Fruit fly (Drosophila melanogaster): ENCODE measurements around the gene CG42675.

CG42675 gene

DNA sequence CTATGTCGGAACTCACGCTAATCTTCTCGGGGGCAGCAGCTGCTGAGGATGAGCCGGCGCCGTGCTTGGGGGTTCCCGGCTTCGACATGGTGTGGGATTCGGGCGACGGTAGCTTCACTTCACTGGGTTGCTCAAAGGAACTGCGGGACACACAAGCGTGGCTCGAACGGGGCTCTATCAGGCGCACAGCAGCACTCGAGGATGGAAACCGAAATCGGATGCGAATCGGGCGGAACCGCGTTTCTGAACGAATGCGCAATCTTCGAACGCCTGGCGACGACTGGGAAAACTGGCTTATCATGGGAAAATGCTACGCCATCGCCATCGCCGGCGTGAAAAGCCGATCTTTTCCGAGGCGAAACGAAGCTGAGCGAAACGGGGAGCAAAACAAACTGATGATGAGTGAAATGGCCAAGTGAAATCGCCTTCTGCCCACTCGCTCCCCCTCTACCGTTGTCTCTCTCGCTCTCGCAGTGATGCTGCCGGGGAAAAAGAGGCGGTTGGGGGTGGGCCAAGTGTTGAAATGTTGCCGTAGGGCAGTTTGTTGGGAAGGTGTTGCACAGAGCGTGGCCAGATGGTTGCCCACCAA lies 41.7 kb upstream of the CG42675 start (continued):
- TF ChIP-seq esg (GFP tag; conservative IDR thresholded peaks at IDR 0.05) (no peak), gcm (GFP tag; optimal IDR thresholded peaks at IDR 0.05) (no peak), CG31224 (GFP tag; IDR thresholded peaks at IDR 0.05) (peak; percentile 70), scrt (GFP tag; optimal IDR thresholded peaks at IDR 0.05) (peak; percentile 42), CG1832 (GFP tag; optimal IDR thresholded peaks at IDR 0.05) (peak; percentile 30)

- TF ChIP-seq CG17328 (GFP tag; IDR thresholded peaks at IDR 0.05) (no peak), wdn (GFP tag; IDR thresholded peaks at IDR 0.05) (no peak), CG4820 (GFP tag; optimal IDR thresholded peaks at IDR 0.05) (no peak), CG16779 (GFP tag; IDR thresholded peaks at IDR 0.05) (no peak), CG7963 (GFP tag; IDR thresholded peaks at IDR 0.05; ENCODE audit: partially characterized antibody) (no peak), CG6791 (GFP tag; IDR thresholded peaks at IDR 0.05; ENCODE audit: partially characterized antibody) (peak; percentile 21; the same call in 1 of the 3 replicates), Abd-B (GFP tag; optimal IDR thresholded peaks at IDR 0.05) (no peak), tup (GFP tag; optimal IDR thresholded peaks at IDR 0.05) (no peak), caup (GFP tag; optimal IDR thresholded peaks at IDR 0.05; ENCODE audit: severe bottlenecking) (no peak), CG8478 (optimal IDR thresholded peaks at IDR 0.05) (peak; percentile 47), CG8924 (tag; optimal IDR thresholded peaks at IDR 0.05) (no peak), ind (GFP tag; optimal IDR thresholded peaks at IDR 0.05) (no peak), Lhr (GFP tag; optimal IDR thresholded peaks at IDR 0.05) (peak; percentile 27), CG15479 (GFP tag; optimal IDR thresholded peaks at IDR 0.05) (no peak), dimm (GFP tag; IDR thresholded peaks at IDR 0.05) (no peak), CG10431 (GFP tag; optimal IDR thresholded peaks at IDR 0.05) (no peak), cg (GFP tag; optimal IDR thresholded peaks at IDR 0.05) (peak; percentile 83), E2f2 (GFP tag; IDR thresholded peaks at IDR 0.05) (peak; percentile 27; the same call in 1 of the 2 replicates), sens (GFP tag) (peak; percentile 65), CG2202 (tag; optimal IDR thresholded peaks at IDR 0.05) (no peak), sr (GFP tag; IDR thresholded peaks at IDR 0.05) (peak; percentile 44; the same call in 1 of the 3 replicates), Rx (GFP tag; IDR thresholded peaks at IDR 0.05) (no peak), Hey (tag; optimal IDR thresholded peaks at IDR 0.05) (no peak), CG12219 (GFP tag; optimal IDR thresholded peaks at IDR 0.05) (no peak), ara (GFP tag; IDR thresholded peaks at IDR 0.05) (no peak), Doc2 (GFP tag; IDR thresholded peaks at IDR 0.05) (no peak), Trl (optimal IDR thresholded peaks at IDR 0.05) (no peak), Trl (GFP tag; optimal IDR thresholded peaks at IDR 0.05) (no peak), ttk (GFP tag; IDR thresholded peaks at IDR 0.05) (no peak), CG43689 (GFP tag; IDR thresholded peaks at IDR 0.05) (no peak), yki (optimal IDR thresholded peaks at IDR 0.05) (no peak), CG10267 (tag; optimal IDR thresholded peaks at IDR 0.05) (no peak), Jarid2 (GFP tag; optimal IDR thresholded peaks at IDR 0.05) (no peak), CG14965 (GFP tag; optimal IDR thresholded peaks at IDR 0.05; ENCODE audit: borderline replicate concordance) (no peak), ci (GFP tag; IDR thresholded peaks at IDR 0.05) (no peak), Med (GFP tag) (no peak), fd102C (GFP tag; optimal IDR thresholded peaks at IDR 0.05) (no peak), fd3F (GFP tag; optimal IDR thresholded peaks at IDR 0.05) (no peak), CG7987 (GFP tag; optimal IDR thresholded peaks at IDR 0.05) (no peak), CG1603 (tag; optimal IDR thresholded peaks at IDR 0.05) (peak; percentile 17), NK7.1 (GFP tag; optimal IDR thresholded peaks at IDR 0.05) (no peak), oc (tag; optimal IDR thresholded peaks at IDR 0.05) (no peak), bbx (GFP tag; IDR thresholded peaks at IDR 0.05; ENCODE audit: partially characterized antibody) (0 out of 2 replicates have a peak, but pooled peaks have one; percentile 24), CG2875 (GFP tag; optimal IDR thresholded peaks at IDR 0.05) (no peak), CG11504 (tag; optimal IDR thresholded peaks at IDR 0.05) (peak; percentile 72)
Measured at dm6 chr3R:5772433-5772832, 41.0 kb upstream of the CG42675 start.
